Worm (Caenorhabditis elegans): ENCODE data around the gene K02D10.1.

- TF ChIP-seq F13C5.2 (tag; optimal IDR thresholded peaks at IDR 0.05) = no peak
- no peak for TF ChIP-seq ets-7 (tag; optimal IDR thresholded peaks at IDR 0.05)
Observed at ce11 chrIII:8807246-8807645, 37.9 kb downstream of the K02D10.1 start, which contains the start of gene F54F2.7.
